Fruit fly (Drosophila melanogaster) whole organism, embryonic: ENCODE measurements around the gene CG33647.

Experiments
- Bgb ChIP-seq: fragments of 200-800 bp; sonication (Bioruptor generic); IDR thresholded peaks from 2 replicates; pipeline ENCODE4 v1.3.6; 2022; ENCODE audit warnings: missing biosample characterization, missing genetic modification characterization; ENCODE audit not compliant: partially characterized antibody
- Blimp-1 ChIP-seq: fragments of 200-800 bp; sonication (Bioruptor generic); optimal IDR thresholded peaks from 3 replicates; lab custom pipeline; 2018; ENCODE audit warnings: missing biosample characterization, missing genetic modification characterization, mild to moderate bottlenecking, moderate library complexity, missing genetic modification reagents
- CG1024 ChIP-seq: fragments of 200-800 bp; sonication (Bioruptor generic); IDR thresholded peaks from 2 replicates; pipeline ENCODE4 v1.3.6; 2022; ENCODE audit warnings: missing biosample characterization, missing genetic modification characterization
- CG10979 ChIP-seq: fragments of 200-800 bp; sonication (Bioruptor generic); optimal IDR thresholded peaks from 2 replicates; lab custom pipeline; 2018; ENCODE audit warnings: missing biosample characterization, mild to moderate bottlenecking, missing genetic modification characterization, moderate library complexity
- CG11085 ChIP-seq: fragments of 200-800 bp; sonication (Bioruptor generic); IDR thresholded peaks from 2 replicates; pipeline ENCODE4 v1.3.6; 2022; ENCODE audit warnings: missing biosample characterization, missing genetic modification characterization
- CG11504 ChIP-seq: fragments of 200-800 bp; sonication (Bioruptor generic); optimal IDR thresholded peaks from 3 replicates; lab custom pipeline; 2019; ENCODE audit warnings: missing biosample characterization, mild to moderate bottlenecking, missing genetic modification characterization, moderate library complexity
- CG12236 ChIP-seq: fragments of 200-800 bp; sonication (Bioruptor generic); optimal IDR thresholded peaks from 2 replicates; lab custom pipeline; 2016; ENCODE audit warnings: missing biosample characterization, missing genetic modification characterization
- CG14710 ChIP-seq: fragments of 200-800 bp; sonication (Bioruptor generic); optimal IDR thresholded peaks from 3 replicates; lab custom pipeline; 2019; ENCODE audit warnings: missing biosample characterization, mild to moderate bottlenecking, missing genetic modification characterization, moderate library complexity
- CG15514 ChIP-seq: fragments of 200-800 bp; sonication (Bioruptor generic); optimal IDR thresholded peaks from 3 replicates; lab custom pipeline; 2017; ENCODE audit warnings: missing biosample characterization, missing genetic modification characterization, mild to moderate bottlenecking, moderate library complexity, missing genetic modification reagents
- CG1602 ChIP-seq: fragments of 200-800 bp; sonication (Bioruptor generic); optimal IDR thresholded peaks from 3 replicates; lab custom pipeline; 2016; ENCODE audit warnings: missing biosample characterization, missing genetic modification characterization
- CG17359 ChIP-seq: fragments of 200-800 bp; sonication (Bioruptor generic); optimal IDR thresholded peaks from 3 replicates; lab custom pipeline; 2018; ENCODE audit warnings: missing biosample characterization, mild to moderate bottlenecking, missing genetic modification characterization, moderate library complexity
- CG18262 ChIP-seq: fragments of 200-800 bp; optimal IDR thresholded peaks from 3 replicates; lab custom pipeline; 2019; ENCODE audit warnings: missing biosample characterization, mild to moderate bottlenecking, missing genetic modification characterization, moderate library complexity
- CG30020 ChIP-seq: fragments of 200-800 bp; optimal IDR thresholded peaks from 2 replicates; lab custom pipeline; 2019; ENCODE audit warnings: missing biosample characterization, mild to moderate bottlenecking, missing genetic modification characterization, moderate library complexity
- CG30403 ChIP-seq: fragments of 200-800 bp; sonication (Bioruptor generic); optimal IDR thresholded peaks from 3 replicates; lab custom pipeline; 2016; ENCODE audit warnings: missing biosample characterization, missing genetic modification characterization
- CG31441 ChIP-seq: fragments of 200-800 bp; sonication (Bioruptor generic); IDR thresholded peaks from 2 replicates; pipeline ENCODE4 v1.3.6; 2022; ENCODE audit warnings: missing biosample characterization, missing genetic modification characterization
- CG5245 ChIP-seq: fragments of 200-800 bp; sonication (Bioruptor generic); optimal IDR thresholded peaks from 3 replicates; lab custom pipeline; 2016; ENCODE audit warnings: missing biosample characterization, missing genetic modification characterization
- CG7271 ChIP-seq: fragments of 200-800 bp; sonication (Bioruptor generic); optimal IDR thresholded peaks from 2 replicates; lab custom pipeline; 2018; ENCODE audit warnings: missing biosample characterization, mild to moderate bottlenecking, missing genetic modification characterization, moderate library complexity
- CG7556 ChIP-seq: fragments of 200-800 bp; sonication (Bioruptor generic); optimal IDR thresholded peaks from 2 replicates; lab custom pipeline; 2017; ENCODE audit warnings: missing biosample characterization, mild to moderate bottlenecking, missing genetic modification characterization
- CG7745 ChIP-seq: fragments of 200-800 bp; sonication (Bioruptor generic); optimal IDR thresholded peaks from 2 replicates; lab custom pipeline; 2018; ENCODE audit warnings: missing biosample characterization, mild to moderate bottlenecking, missing genetic modification characterization, moderate library complexity
- CG7839 ChIP-seq: fragments of 200-800 bp; sonication (Bioruptor generic); optimal IDR thresholded peaks from 3 replicates; lab custom pipeline; 2018; ENCODE audit warnings: missing biosample characterization, mild to moderate bottlenecking, missing genetic modification characterization, moderate library complexity
- CG7987 ChIP-seq: fragments of 200-800 bp; sonication (Bioruptor generic); optimal IDR thresholded peaks from 2 replicates; lab custom pipeline; 2018; ENCODE audit warnings: missing biosample characterization, mild to moderate bottlenecking, missing genetic modification characterization, moderate library complexity
- CG9437 ChIP-seq: fragments of 200-800 bp; sonication (Bioruptor generic); optimal IDR thresholded peaks from 2 replicates; lab custom pipeline; 2018; ENCODE audit warnings: missing biosample characterization, mild to moderate bottlenecking, missing genetic modification characterization
- Camta ChIP-seq: fragments of 200-800 bp; sonication (Bioruptor generic); optimal IDR thresholded peaks from 2 replicates; lab custom pipeline; 2016; ENCODE audit warnings: missing biosample characterization, missing genetic modification characterization
- D ChIP-seq, 2 experiments: fragments of 200-800 bp in 1 of 2; fragments of >200 bp in 1 of 2; sonication (Bioruptor generic) in 1 of 2; optimal IDR thresholded peaks; 2 replicates in 1 of 2; 3 replicates in 1 of 2; lab custom pipeline; 2017; ENCODE audit warnings: mild to moderate bottlenecking in 1 of 2, missing biosample characterization in 1 of 2, missing genetic modification characterization in 1 of 2, missing genetic modification reagents in 1 of 2
- Fer3 ChIP-seq: fragments of 200-800 bp; sonication (Bioruptor generic); optimal IDR thresholded peaks from 2 replicates; lab custom pipeline; 2018; ENCODE audit warnings: missing biosample characterization, mild to moderate bottlenecking, missing genetic modification characterization, moderate library complexity
- Mes4 ChIP-seq: fragments of 200-800 bp; sonication (Bioruptor generic); optimal IDR thresholded peaks from 2 replicates; lab custom pipeline; 2016; ENCODE audit warnings: missing biosample characterization, missing genetic modification characterization
- NK7.1 ChIP-seq: fragments of 200-800 bp; sonication (Bioruptor generic); optimal IDR thresholded peaks from 3 replicates; lab custom pipeline; 2016; ENCODE audit warnings: missing biosample characterization, missing genetic modification characterization
- PHDP ChIP-seq: fragments of 200-800 bp; sonication (Bioruptor generic); optimal IDR thresholded peaks from 3 replicates; lab custom pipeline; 2018; ENCODE audit warnings: missing biosample characterization, mild to moderate bottlenecking, missing genetic modification characterization, moderate library complexity
- Scr ChIP-seq: fragments of 200-800 bp; sonication (Bioruptor generic); IDR thresholded peaks from 2 replicates; pipeline ENCODE4 v1.3.6; 2022; ENCODE audit warnings: missing biosample characterization, missing genetic modification characterization; ENCODE audit not compliant: partially characterized antibody
- Stat92E ChIP-seq, 3 experiments: fragments of >200 bp in 2 of 3; fragments of 200-800 bp in 1 of 3; sonication (Bioruptor generic) in 1 of 3; optimal IDR thresholded peaks; 2 replicates each; lab custom pipeline; 2017 to 2019; ENCODE audit warnings: missing biosample characterization in 3 of 3, missing genetic modification characterization in 3 of 3, mild to moderate bottlenecking in 1 of 3, moderate library complexity in 1 of 3
- bab2 ChIP-seq: fragments of 200-800 bp; sonication (Bioruptor generic); optimal IDR thresholded peaks from 2 replicates; lab custom pipeline; 2016; ENCODE audit warnings: missing biosample characterization, missing genetic modification characterization
- crc ChIP-seq: fragments of 200-800 bp; sonication (Bioruptor generic); optimal IDR thresholded peaks from 2 replicates; lab custom pipeline; 2016; ENCODE audit warnings: missing biosample characterization, missing genetic modification characterization
- h ChIP-seq: fragments of >200 bp; optimal IDR thresholded peaks from 2 replicates; lab custom pipeline; 2017
- hb ChIP-seq: fragments of 200-800 bp; sonication (Bioruptor generic); IDR thresholded peaks from 3 replicates; pipeline ENCODE4 v1.3.6; 2022; ENCODE audit warnings: missing biosample characterization, missing genetic modification characterization; ENCODE audit not compliant: partially characterized antibody
- hth ChIP-seq: fragments of >200 bp; optimal IDR thresholded peaks from 2 replicates; lab custom pipeline; 2017; ENCODE audit warnings: inconsistent platforms
- inv ChIP-seq: fragments of 200-800 bp; sonication (Bioruptor generic); IDR thresholded peaks from 2 replicates; pipeline ENCODE4 v1.3.6; 2022; ENCODE audit warnings: missing biosample characterization, missing genetic modification characterization; ENCODE audit not compliant: partially characterized antibody
- ken ChIP-seq: fragments of 200-800 bp; sonication (Bioruptor generic); IDR thresholded peaks from 3 replicates; pipeline ENCODE4 v1.3.6; 2022; ENCODE audit warnings: missing biosample characterization, missing genetic modification characterization
- luna ChIP-seq: fragments of 200-800 bp; sonication (Bioruptor generic); optimal IDR thresholded peaks from 2 replicates; lab custom pipeline; 2016; ENCODE audit warnings: missing biosample characterization, missing genetic modification characterization
- mirr ChIP-seq: fragments of 200-800 bp; sonication (Bioruptor generic); optimal IDR thresholded peaks from 3 replicates; lab custom pipeline; 2018; ENCODE audit warnings: missing biosample characterization, mild to moderate bottlenecking, missing genetic modification characterization
- nerfin-2 ChIP-seq: fragments of 200-800 bp; sonication (Bioruptor generic); IDR thresholded peaks from 2 replicates; pipeline ENCODE4 v1.3.6; 2022; ENCODE audit warnings: missing biosample characterization, missing genetic modification characterization; ENCODE audit not compliant: partially characterized antibody
- pros ChIP-seq: fragments of 200-800 bp; sonication (Bioruptor generic); optimal IDR thresholded peaks from 3 replicates; lab custom pipeline; 2019; ENCODE audit warnings: missing biosample characterization, mild to moderate bottlenecking, missing genetic modification characterization, moderate library complexity
- sens ChIP-seq: fragments of 200-800 bp; sonication (Bioruptor generic); peaks from one replicate; lab custom pipeline; 2016; ENCODE audit warnings: missing biosample characterization, missing genetic modification characterization
- slou ChIP-seq: fragments of 200-800 bp; sonication (Bioruptor generic); optimal IDR thresholded peaks from 3 replicates; lab custom pipeline; 2016; ENCODE audit warnings: missing biosample characterization, missing genetic modification characterization
- stc ChIP-seq: fragments of 200-800 bp; sonication (Bioruptor generic); IDR thresholded peaks from 2 replicates; pipeline ENCODE4 v1.3.6; 2022; ENCODE audit warnings: missing biosample characterization, missing genetic modification characterization
- trem ChIP-seq: fragments of 200-800 bp; optimal IDR thresholded peaks from 3 replicates; lab custom pipeline; 2019; ENCODE audit warnings: missing biosample characterization, mild to moderate bottlenecking, missing genetic modification characterization, moderate library complexity
- ttk ChIP-seq: fragments of 200-800 bp; sonication (Bioruptor generic); IDR thresholded peaks from 2 replicates; pipeline ENCODE4 v2.1.2; 2022; ENCODE audit warnings: missing biosample characterization, missing genetic modification characterization
- tx ChIP-seq: fragments of 200-800 bp; sonication (Bioruptor generic); optimal IDR thresholded peaks from 2 replicates; lab custom pipeline; 2016; ENCODE audit warnings: missing biosample characterization, missing genetic modification characterization
- zen2 ChIP-seq: fragments of 200-800 bp; sonication (Bioruptor generic); IDR thresholded peaks from 3 replicates; pipeline ENCODE4 v1.3.6; 2022; ENCODE audit warnings: missing biosample characterization, missing genetic modification characterization; ENCODE audit not compliant: partially characterized antibody

The CG33647 gene

DNA sequence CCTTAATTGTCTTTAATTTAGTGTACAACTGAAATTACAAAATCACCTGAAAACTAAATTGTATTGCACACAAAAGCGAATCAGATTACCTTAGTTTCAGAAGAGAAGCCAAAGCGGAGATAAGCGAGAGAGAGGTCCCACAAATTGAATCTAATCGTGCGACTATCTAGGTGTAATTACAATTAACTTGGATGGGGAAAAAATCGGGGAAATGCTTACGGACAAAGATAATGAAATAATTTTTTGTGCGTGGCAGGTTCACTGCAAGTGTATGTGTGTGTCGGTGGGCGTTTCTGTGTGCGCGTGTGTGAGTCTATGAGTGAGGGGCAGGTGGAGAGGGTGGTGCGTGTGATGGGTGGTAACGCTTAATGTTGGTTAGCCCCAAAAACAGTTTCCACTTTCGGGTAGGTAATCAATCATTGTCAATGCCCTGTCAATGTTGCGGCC, 7.8 kb upstream of the CG33647 start (continued):
- TF ChIP-seq zen2 (GFP tag; lab: Robert Waterston, UW), result no peak
- TF ChIP-seq Fer3, result no peak
- TF ChIP-seq CG7745 (tag; lab: Kevin White, UChicago), result peak; percentile 82
- TF ChIP-seq mirr, result peak; percentile 44
- peak; percentile 48 for TF ChIP-seq sens
- no peak for TF ChIP-seq luna (GFP tag; lab: Kevin White, UChicago)

DNA sequence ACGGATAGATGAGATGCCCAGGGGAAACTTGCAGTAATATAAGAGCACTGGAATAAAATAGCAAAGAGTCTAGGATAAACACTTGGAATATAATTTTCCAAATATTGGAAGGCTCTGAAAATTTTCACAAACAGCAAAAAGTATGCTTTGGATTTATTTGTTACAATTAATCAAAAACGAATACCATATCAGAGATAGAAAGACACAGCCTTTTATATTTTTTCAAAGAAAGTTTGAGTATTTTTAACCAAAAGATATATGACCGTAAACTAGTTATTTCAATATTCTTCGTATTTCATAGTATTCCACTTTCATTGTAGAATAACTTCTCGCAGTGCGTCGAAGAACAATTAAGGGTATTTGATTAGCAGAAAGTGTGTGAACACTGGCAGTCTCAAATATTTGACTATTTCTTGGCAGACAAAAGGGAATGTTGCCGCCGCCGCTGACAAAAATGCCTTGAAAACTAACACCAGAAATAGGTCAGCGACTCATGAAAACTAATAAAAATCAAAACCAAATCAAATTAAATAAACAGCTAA, 7.2 kb upstream of the CG33647 start:
- TF ChIP-seq CG11504 (tag; lab: Kevin White, UChicago) (peak; percentile 18), Bgb (GFP tag; lab: Robert Waterston, UW) (no peak), Mes4 (GFP tag; lab: Kevin White, UChicago) (no peak), CG7271 (tag; lab: Kevin White, UChicago) (no peak), tx (GFP tag; lab: Kevin White, UChicago) (no peak), ttk (GFP tag; lab: Robert Waterston, UW) (no peak), hth (lab: Kevin White, UChicago) (no peak), D (optimal IDR thresholded peaks at IDR 0.05; lab: Kevin White, UChicago) (no peak), D (GFP tag; optimal IDR thresholded peaks at IDR 0.05; lab: Kevin White, UChicago) (no peak), CG1024 (GFP tag; lab: Robert Waterston, UW) (no peak), ken (no peak), Stat92E (GFP tag; optimal IDR thresholded peaks at IDR 0.05; lab: Kevin White, UChicago) (no peak), CG17359 (tag; lab: Kevin White, UChicago) (peak; percentile 15), pros (GFP tag; lab: Kevin White, UChicago) (no peak), CG30403 (GFP tag; lab: Kevin White, UChicago) (no peak), CG11085 (no peak), stc (GFP tag; lab: Robert Waterston, UW) (no peak), Scr (GFP tag; lab: Robert Waterston, UW) (no peak), h (no peak), CG5245 (GFP tag; lab: Kevin White, UChicago) (no peak), Blimp-1 (GFP tag; lab: Kevin White, UChicago) (peak; percentile 21), CG18262 (tag; lab: Kevin White, UChicago) (peak; percentile 48), Camta (no peak), CG14710 (tag; lab: Kevin White, UChicago) (peak; percentile 94), nerfin-2 (GFP tag; lab: Robert Waterston, UW) (no peak), CG7839 (tag; lab: Kevin White, UChicago) (peak; percentile 9), CG30020 (no peak), bab2 (GFP tag; lab: Kevin White, UChicago) (no peak), slou (GFP tag; lab: Kevin White, UChicago) (no peak), CG15514 (GFP tag; lab: Kevin White, UChicago) (no peak), CG9437 (GFP tag; lab: Kevin White, UChicago) (no peak), crc (GFP tag; lab: Kevin White, UChicago) (no peak), PHDP (tag; lab: Kevin White, UChicago) (no peak), NK7.1 (GFP tag; lab: Kevin White, UChicago) (no peak), CG7556 (peak; percentile 12), CG31441 (0 out of 2 replicates have a peak, but pooled peaks have one; percentile 31), CG10979 (tag; lab: Kevin White, UChicago) (peak; percentile 26), CG7987 (no peak), hb (GFP tag; lab: Robert Waterston, UW) (no peak), inv (GFP tag; lab: Robert Waterston, UW) (no peak), CG1602 (GFP tag; lab: Kevin White, UChicago) (no peak), CG12236 (no peak), trem (tag; lab: Kevin White, UChicago) (peak; percentile 5)
